Fruit fly (Drosophila melanogaster) whole organism, embryonic: ENCODE data around the gene vers.

Experiments
- Adf1 ChIP-seq: fragments of 200-800 bp; sonication (Bioruptor generic); IDR thresholded peaks from 2 replicates; pipeline ENCODE4 v1.3.6; 2022; ENCODE audit warnings: missing biosample characterization, missing genetic modification characterization
- CG10147 ChIP-seq: fragments of 200-800 bp; sonication (Bioruptor generic); optimal IDR thresholded peaks from 2 replicates; lab custom pipeline; 2019; ENCODE audit warnings: missing biosample characterization, mild to moderate bottlenecking, missing genetic modification characterization, moderate library complexity
- CG10654 ChIP-seq: fragments of 200-800 bp; sonication (Bioruptor generic); optimal IDR thresholded peaks from 2 replicates; lab custom pipeline; 2016; ENCODE audit warnings: missing biosample characterization, missing genetic modification characterization
- CG12104 ChIP-seq: fragments of 200-800 bp; sonication (Bioruptor generic); optimal IDR thresholded peaks from 3 replicates; lab custom pipeline; 2016; ENCODE audit warnings: missing biosample characterization, missing genetic modification characterization
- CG12769 ChIP-seq: fragments of 200-800 bp; sonication (Bioruptor generic); optimal IDR thresholded peaks from 2 replicates; lab custom pipeline; 2019; ENCODE audit warnings: missing biosample characterization, mild to moderate bottlenecking, missing genetic modification characterization, moderate library complexity
- CG12942 ChIP-seq: fragments of 200-800 bp; sonication (Bioruptor generic); optimal IDR thresholded peaks from 3 replicates; lab custom pipeline; 2016; ENCODE audit warnings: missing biosample characterization, missing genetic modification characterization
- CG14667 ChIP-seq: fragments of 200-800 bp; sonication (Bioruptor generic); IDR thresholded peaks from 2 replicates; pipeline ENCODE4 v1.3.6; 2022; ENCODE audit warnings: missing biosample characterization, missing genetic modification characterization
- CG16779 ChIP-seq: fragments of 200-800 bp; sonication (Bioruptor generic); IDR thresholded peaks from 2 replicates; pipeline ENCODE4 v1.3.6; 2022; ENCODE audit warnings: missing biosample characterization, missing genetic modification characterization
- CG1832 ChIP-seq: fragments of 200-800 bp; sonication (Bioruptor generic); optimal IDR thresholded peaks from 2 replicates; lab custom pipeline; 2017; ENCODE audit warnings: missing biosample characterization, mild to moderate bottlenecking, missing genetic modification characterization, inconsistent platforms
- CG2678 ChIP-seq: fragments of 200-800 bp; sonication (Bioruptor generic); optimal IDR thresholded peaks from 3 replicates; lab custom pipeline; 2019; ENCODE audit warnings: missing biosample characterization, mild to moderate bottlenecking, missing genetic modification characterization, moderate library complexity
- CG2889 ChIP-seq: fragments of 200-800 bp; sonication (Bioruptor generic); IDR thresholded peaks from 3 replicates; pipeline ENCODE4 v1.3.6; 2022; ENCODE audit warnings: missing biosample characterization, missing genetic modification characterization
- CG32532 ChIP-seq: fragments of 200-800 bp; sonication (Bioruptor generic); IDR thresholded peaks from 2 replicates; pipeline ENCODE4 v1.3.6; 2022; ENCODE audit warnings: missing biosample characterization, missing genetic modification characterization
- CG3407 ChIP-seq: fragments of 200-800 bp; sonication (Bioruptor generic); optimal IDR thresholded peaks from 2 replicates; lab custom pipeline; 2018; ENCODE audit warnings: missing biosample characterization, mild to moderate bottlenecking, missing genetic modification characterization
- CG3995 ChIP-seq: fragments of 200-800 bp; sonication (Bioruptor generic); optimal IDR thresholded peaks from 3 replicates; lab custom pipeline; 2016; ENCODE audit warnings: missing biosample characterization, missing genetic modification characterization
- CG42726 ChIP-seq: fragments of 200-800 bp; sonication (Bioruptor generic); IDR thresholded peaks from 2 replicates; pipeline ENCODE4 v1.3.6; 2022; ENCODE audit warnings: missing biosample characterization, missing genetic modification characterization; ENCODE audit not compliant: partially characterized antibody
- CG7928 ChIP-seq: fragments of 200-800 bp; sonication (Bioruptor generic); optimal IDR thresholded peaks from 2 replicates; lab custom pipeline; 2017; ENCODE audit warnings: missing biosample characterization, mild to moderate bottlenecking, missing genetic modification characterization
- CG8359 ChIP-seq: fragments of 200-800 bp; sonication (Bioruptor generic); optimal IDR thresholded peaks from 2 replicates; lab custom pipeline; 2017; ENCODE audit warnings: missing biosample characterization, mild to moderate bottlenecking, missing genetic modification characterization, borderline replicate concordance
- CG8765 ChIP-seq: fragments of 200-800 bp; sonication (Bioruptor generic); IDR thresholded peaks from 2 replicates; pipeline ENCODE4 v1.3.6; 2022; ENCODE audit warnings: missing biosample characterization, missing genetic modification characterization
- CG8944 ChIP-seq: fragments of 200-800 bp; sonication (Bioruptor generic); optimal IDR thresholded peaks from 3 replicates; lab custom pipeline; 2016; ENCODE audit warnings: missing biosample characterization, missing genetic modification characterization
- CG9817 ChIP-seq: fragments of 200-800 bp; sonication (Bioruptor generic); optimal IDR thresholded peaks from 2 replicates; lab custom pipeline; 2018; ENCODE audit warnings: missing biosample characterization, mild to moderate bottlenecking, missing genetic modification characterization, moderate library complexity
- CG9876 ChIP-seq: fragments of 200-800 bp; sonication (Bioruptor generic); optimal IDR thresholded peaks from 2 replicates; lab custom pipeline; 2016; ENCODE audit warnings: missing biosample characterization, missing genetic modification characterization
- CG9932 ChIP-seq: fragments of 200-800 bp; sonication (Bioruptor generic); IDR thresholded peaks from 2 replicates; pipeline ENCODE4 v1.3.6; 2022; ENCODE audit warnings: missing biosample characterization, missing genetic modification characterization
- Ets97D ChIP-seq: fragments of 200-800 bp; sonication (Bioruptor generic); optimal IDR thresholded peaks from 3 replicates; lab custom pipeline; 2016; ENCODE audit warnings: missing biosample characterization, missing genetic modification characterization
- Fer1 ChIP-seq: fragments of 200-800 bp; sonication (Bioruptor generic); optimal IDR thresholded peaks from 2 replicates; lab custom pipeline; 2017; ENCODE audit warnings: missing biosample characterization, mild to moderate bottlenecking, missing genetic modification characterization
- GATAe ChIP-seq: fragments of 200-800 bp; sonication (Bioruptor generic); conservative IDR thresholded peaks from 2 replicates; pipeline ENCODE4 v1.3.6; 2022; ENCODE audit warnings: missing biosample characterization, missing genetic modification characterization
- Gug ChIP-seq: fragments of 200-800 bp; sonication (Bioruptor generic); IDR thresholded peaks from 4 replicates; pipeline ENCODE4 v1.3.6; 2022; ENCODE audit warnings: missing biosample characterization, missing genetic modification characterization
- HLH3B ChIP-seq: fragments of 200-800 bp; sonication (Bioruptor generic); IDR thresholded peaks from 2 replicates; pipeline ENCODE4 v1.3.6; 2022; ENCODE audit warnings: missing biosample characterization, missing genetic modification characterization
- HLH4C ChIP-seq: fragments of 200-800 bp; sonication (Bioruptor generic); IDR thresholded peaks from 3 replicates; pipeline ENCODE4 v1.3.6; 2022; ENCODE audit warnings: missing biosample characterization, missing genetic modification characterization; ENCODE audit not compliant: partially characterized antibody
- Hmx ChIP-seq: fragments of 200-800 bp; sonication (Bioruptor generic); optimal IDR thresholded peaks from 2 replicates; lab custom pipeline; 2016; ENCODE audit warnings: missing biosample characterization, missing genetic modification characterization
- Mrtf ChIP-seq: fragments of 200-800 bp; sonication (Bioruptor generic); IDR thresholded peaks from 3 replicates; pipeline ENCODE4 v1.3.6; 2022; ENCODE audit warnings: missing biosample characterization, missing genetic modification characterization
- Ptx1 ChIP-seq: fragments of 200-800 bp; sonication (Bioruptor generic); IDR thresholded peaks from 2 replicates; pipeline ENCODE4 v1.3.6; 2022; ENCODE audit warnings: missing biosample characterization, missing genetic modification characterization
- Xrp1 ChIP-seq: fragments of 200-800 bp; sonication (Bioruptor generic); IDR thresholded peaks from 2 replicates; pipeline ENCODE4 v1.3.6; 2022; ENCODE audit warnings: missing biosample characterization, missing genetic modification characterization
- ara ChIP-seq: fragments of 200-800 bp; sonication (Bioruptor generic); IDR thresholded peaks from 2 replicates; pipeline ENCODE4 v1.3.6; 2022; ENCODE audit warnings: missing biosample characterization, missing genetic modification characterization
- ato ChIP-seq: fragments of 200-800 bp; sonication (Bioruptor generic); IDR thresholded peaks from 2 replicates; pipeline ENCODE4 v1.3.6; 2022; ENCODE audit warnings: missing biosample characterization, missing genetic modification characterization; ENCODE audit not compliant: partially characterized antibody
- bbx ChIP-seq: fragments of 200-800 bp; sonication (Bioruptor generic); IDR thresholded peaks from 2 replicates; pipeline ENCODE4 v1.3.6; 2022; ENCODE audit warnings: missing biosample characterization, missing genetic modification characterization; ENCODE audit not compliant: partially characterized antibody
- chn ChIP-seq: fragments of 200-800 bp; sonication (Bioruptor generic); optimal IDR thresholded peaks from 2 replicates; lab custom pipeline; 2016; ENCODE audit warnings: missing biosample characterization, missing genetic modification characterization
- eve ChIP-seq, 2 experiments: fragments of >200 bp; optimal IDR thresholded peaks; 2 replicates each; lab custom pipeline; 2017; ENCODE audit warnings: missing biosample characterization in 2 of 2, missing genetic modification characterization in 2 of 2
- grn ChIP-seq: fragments of 200-800 bp; sonication (Bioruptor generic); optimal IDR thresholded peaks from 3 replicates; lab custom pipeline; 2017; ENCODE audit warnings: missing biosample characterization, missing genetic modification characterization
- nerfin-2 ChIP-seq: fragments of 200-800 bp; sonication (Bioruptor generic); IDR thresholded peaks from 2 replicates; pipeline ENCODE4 v1.3.6; 2022; ENCODE audit warnings: missing biosample characterization, missing genetic modification characterization; ENCODE audit not compliant: partially characterized antibody
- onecut ChIP-seq: fragments of 200-800 bp; sonication (Bioruptor generic); IDR thresholded peaks from 2 replicates; pipeline ENCODE4 v1.3.6; 2022; ENCODE audit warnings: missing biosample characterization, missing genetic modification characterization
- otp ChIP-seq: fragments of 200-800 bp; sonication (Bioruptor generic); IDR thresholded peaks from 3 replicates; pipeline ENCODE4, ENCODE4 v1.3.6; 2022; ENCODE audit warnings: missing biosample characterization, missing genetic modification characterization
- pfk ChIP-seq: fragments of 200-800 bp; sonication (Bioruptor generic); optimal IDR thresholded peaks from 2 replicates; lab custom pipeline; 2018; ENCODE audit warnings: missing biosample characterization, mild to moderate bottlenecking, missing genetic modification characterization, moderate library complexity
- sim ChIP-seq: fragments of 200-800 bp; sonication (Bioruptor generic); IDR thresholded peaks from 2 replicates; pipeline ENCODE4 v1.3.6; 2022; ENCODE audit warnings: missing biosample characterization, missing genetic modification characterization
- slou ChIP-seq: fragments of 200-800 bp; sonication (Bioruptor generic); optimal IDR thresholded peaks from 3 replicates; lab custom pipeline; 2016; ENCODE audit warnings: missing biosample characterization, missing genetic modification characterization
- tin ChIP-seq: fragments of 200-800 bp; sonication (Bioruptor generic); optimal IDR thresholded peaks from 3 replicates; lab custom pipeline; 2016; ENCODE audit warnings: missing biosample characterization, missing genetic modification characterization
- twi ChIP-seq: fragments of 200-800 bp; optimal IDR thresholded peaks from 2 replicates; lab custom pipeline; 2019; ENCODE audit warnings: missing biosample characterization, mild to moderate bottlenecking, missing genetic modification characterization, moderate library complexity
- vfl ChIP-seq: fragments of 200-800 bp; sonication (Bioruptor generic); optimal IDR thresholded peaks from 2 replicates; lab custom pipeline; 2016; ENCODE audit warnings: missing biosample characterization, missing genetic modification characterization
- z ChIP-seq: fragments of 200-800 bp; sonication (Bioruptor generic); IDR thresholded peaks from 3 replicates; pipeline ENCODE4 v1.3.6; 2022; ENCODE audit warnings: missing biosample characterization, missing genetic modification characterization
- zfh2 ChIP-seq: fragments of 200-800 bp; sonication (Bioruptor generic); optimal IDR thresholded peaks from 2 replicates; lab custom pipeline; 2016; ENCODE audit warnings: missing biosample characterization, missing genetic modification characterization

The vers gene

DNA sequence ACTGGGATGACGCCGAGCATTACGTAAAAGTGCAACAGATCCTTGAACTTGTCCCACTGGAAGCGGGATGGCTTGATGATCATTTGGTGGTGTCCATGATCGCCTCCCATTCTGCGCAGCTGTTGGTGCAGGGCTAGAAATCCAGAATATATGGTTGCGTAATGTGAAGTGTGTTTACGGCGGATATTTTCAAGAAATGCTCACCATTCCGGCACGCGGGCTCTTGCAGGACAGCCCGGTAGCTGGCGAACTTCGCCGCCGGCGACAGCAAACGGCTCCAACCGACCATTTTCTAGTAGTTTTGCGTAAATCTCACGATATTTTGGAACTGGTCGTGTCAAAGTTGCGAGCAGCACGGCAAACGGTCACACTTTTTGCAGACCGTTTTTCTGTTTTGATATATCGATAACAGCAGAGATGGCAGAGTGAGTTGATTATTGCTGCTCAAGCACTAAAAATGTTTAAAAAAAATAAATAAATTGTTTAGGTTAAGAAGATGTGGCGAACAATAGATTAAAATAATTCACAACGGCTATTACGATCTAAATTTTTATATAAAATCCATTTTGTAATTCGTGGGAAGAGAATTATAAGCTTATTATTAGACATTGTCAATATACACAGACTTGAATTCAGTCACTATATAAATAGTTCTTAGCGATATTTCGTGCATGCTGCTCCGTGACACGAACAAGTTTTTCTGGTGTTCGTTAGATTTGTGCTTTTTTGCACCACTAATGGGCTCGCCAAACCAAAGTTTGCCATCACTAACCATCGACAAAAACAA, 22.4 kb downstream of the vers start, which contains the start of the genes ND-SGDH and RhoGAP68F (continued):
- peak; percentile 54 for TF ChIP-seq twi (tag; lab: Kevin White, UChicago)
- peak; percentile 81 for TF ChIP-seq CG2678 (tag; lab: Kevin White, UChicago)
- peak; percentile 70 for TF ChIP-seq vfl (GFP tag; lab: Kevin White, UChicago)
- 0 out of 2 replicates have a peak, but pooled peaks have one; percentile 76 for TF ChIP-seq CG32532 (GFP tag; lab: Robert Waterston, UW)
- 0 out of 3 replicates have a peak, but pooled peaks have one; percentile 20 for TF ChIP-seq otp (GFP tag; lab: Robert Waterston, UW)
- peak; percentile 46 for TF ChIP-seq CG8944 (GFP tag; lab: Kevin White, UChicago)
- TF ChIP-seq tin (GFP tag; lab: Kevin White, UChicago): peak; percentile 77
- TF ChIP-seq CG8765 (GFP tag; lab: Robert Waterston, UW): no peak
- peak; percentile 68 for TF ChIP-seq CG10654 (GFP tag; lab: Kevin White, UChicago)
- TF ChIP-seq Mrtf: peak; percentile 67; the same call in 1 of the 3 replicates
- TF ChIP-seq chn: peak; percentile 71
- TF ChIP-seq CG14667 (GFP tag; lab: Robert Waterston, UW): peak; percentile 36; the same call in 1 of the 2 replicates
- peak; percentile 34 for TF ChIP-seq onecut
- TF ChIP-seq sim (GFP tag; lab: Robert Waterston, UW): no peak
- no peak for TF ChIP-seq z (GFP tag; lab: Robert Waterston, UW)
- 0 out of 2 replicates have a peak, but pooled peaks have one; percentile 7 for TF ChIP-seq ara (GFP tag; lab: Robert Waterston, UW)
- TF ChIP-seq CG8359: no peak
- TF ChIP-seq Ets97D (GFP tag; lab: Kevin White, UChicago): peak; percentile 53
- peak; percentile 64 for TF ChIP-seq slou (GFP tag; lab: Kevin White, UChicago)
- TF ChIP-seq CG9932 (GFP tag; lab: Robert Waterston, UW): peak; percentile 91
- peak; percentile 83 for TF ChIP-seq CG9817
- peak; percentile 72; the same call in 2 of the 4 replicates for TF ChIP-seq Gug (GFP tag; lab: Robert Waterston, UW)
- peak; percentile 51; the same call in 1 of the 2 replicates for TF ChIP-seq HLH3B
- peak; percentile 73 for TF ChIP-seq CG10147
- peak; percentile 76 for TF ChIP-seq nerfin-2 (GFP tag; lab: Robert Waterston, UW)
- no peak for TF ChIP-seq eve (GFP tag; optimal IDR thresholded peaks at IDR 0.05; lab: Kevin White, UChicago)
- peak; percentile 30 for TF ChIP-seq Fer1
- TF ChIP-seq zfh2 (GFP tag; lab: Kevin White, UChicago): peak; percentile 86
- no peak for TF ChIP-seq CG16779
- TF ChIP-seq Adf1 (GFP tag; lab: Robert Waterston, UW): peak; percentile 41
- peak; percentile 30 for TF ChIP-seq CG12769 (tag; lab: Kevin White, UChicago)
- TF ChIP-seq Xrp1: peak; percentile 58; the same call in 1 of the 2 replicates
- peak; percentile 92 for TF ChIP-seq HLH4C (GFP tag; lab: Robert Waterston, UW)
- peak; percentile 73 for TF ChIP-seq CG12942
- no peak for TF ChIP-seq CG2889 (GFP tag; lab: Robert Waterston, UW)
- TF ChIP-seq CG3995 (GFP tag; lab: Kevin White, UChicago): peak; percentile 91
- TF ChIP-seq CG42726 (GFP tag; lab: Robert Waterston, UW): peak; percentile 81
- peak; percentile 89 for TF ChIP-seq bbx
- TF ChIP-seq CG3407 (GFP tag; lab: Kevin White, UChicago): peak; percentile 49
- no peak for TF ChIP-seq GATAe (GFP tag; lab: Robert Waterston, UW)
- peak; percentile 8 for TF ChIP-seq grn (GFP tag; lab: Kevin White, UChicago)
- TF ChIP-seq CG9876: peak; percentile 6
- peak; percentile 80 for TF ChIP-seq Ptx1 (GFP tag; lab: Robert Waterston, UW)
- no peak for TF ChIP-seq pfk (GFP tag; lab: Kevin White, UChicago)
- no peak for TF ChIP-seq CG7928 (GFP tag; lab: Kevin White, UChicago)
- TF ChIP-seq CG1832 (GFP tag; lab: Kevin White, UChicago): no peak
- peak; percentile 38 for TF ChIP-seq Hmx (GFP tag; lab: Kevin White, UChicago)
- TF ChIP-seq CG12104 (GFP tag; lab: Kevin White, UChicago): peak; percentile 69
- peak; percentile 48; the same call in 1 of the 2 replicates for TF ChIP-seq ato (GFP tag; lab: Robert Waterston, UW)
